Worm (Caenorhabditis elegans): ENCODE data around the gene srw-91.

DNA sequence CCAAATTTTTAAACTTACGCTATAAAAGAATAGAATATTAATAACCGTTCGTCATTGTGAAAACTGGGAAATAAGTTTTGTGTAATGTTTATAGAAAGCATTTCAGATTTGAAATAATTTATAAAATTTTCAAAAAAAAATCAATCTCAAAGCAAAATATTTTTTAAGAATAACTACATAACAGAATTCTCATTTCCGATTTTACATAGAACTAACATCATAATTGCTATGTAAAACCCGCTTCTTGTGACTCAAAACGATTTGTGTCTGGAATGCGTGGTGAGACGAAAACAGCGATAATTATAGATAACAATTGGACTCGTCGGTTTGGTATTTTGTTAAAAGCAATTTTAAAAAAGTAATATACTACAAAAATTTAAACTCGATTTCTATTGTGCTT lies at the start of gene srw-91:
- TF ChIP-seq W03F9.2 (tag; optimal IDR thresholded peaks at IDR 0.05) (no peak), him-1 (tag; optimal IDR thresholded peaks at IDR 0.05) (no peak), dao-5 (tag; optimal IDR thresholded peaks at IDR 0.05) (no peak)
